Fruit fly (Drosophila melanogaster) whole organism, embryonic: ENCODE results near the gene Elp4.

ENCODE experiments used
- Antp ChIP-seq: fragments of 200-800 bp; sonication (Bioruptor generic); optimal IDR thresholded peaks from 3 replicates; lab custom pipeline; 2016; ENCODE audit warnings: missing biosample characterization, missing genetic modification characterization
- Atf6 ChIP-seq: fragments of 200-800 bp; sonication (Bioruptor generic); IDR thresholded peaks from 2 replicates; pipeline ENCODE4 v1.3.6; 2022; ENCODE audit warnings: missing biosample characterization, missing genetic modification characterization
- Bgb ChIP-seq: fragments of 200-800 bp; sonication (Bioruptor generic); IDR thresholded peaks from 2 replicates; pipeline ENCODE4 v1.3.6; 2022; ENCODE audit warnings: missing biosample characterization, missing genetic modification characterization; ENCODE audit not compliant: partially characterized antibody
- CG10147 ChIP-seq: fragments of 200-800 bp; sonication (Bioruptor generic); optimal IDR thresholded peaks from 2 replicates; lab custom pipeline; 2019; ENCODE audit warnings: missing biosample characterization, mild to moderate bottlenecking, missing genetic modification characterization, moderate library complexity
- CG12391 ChIP-seq: fragments of 200-800 bp; sonication (Bioruptor generic); optimal IDR thresholded peaks from 3 replicates; lab custom pipeline; 2018; ENCODE audit warnings: missing biosample characterization, mild to moderate bottlenecking, missing genetic modification characterization, moderate library complexity
- CG1603 ChIP-seq: fragments of 200-800 bp; sonication (Bioruptor generic); optimal IDR thresholded peaks from 2 replicates; lab custom pipeline; 2019; ENCODE audit warnings: missing biosample characterization, mild to moderate bottlenecking, missing genetic modification characterization, moderate library complexity
- CG17385 ChIP-seq: fragments of 200-800 bp; sonication (Bioruptor generic); optimal IDR thresholded peaks from 3 replicates; lab custom pipeline; 2018; ENCODE audit warnings: missing biosample characterization, mild to moderate bottlenecking, missing genetic modification characterization
- CG18599 ChIP-seq: fragments of 200-800 bp; sonication (Bioruptor generic); optimal IDR thresholded peaks from 3 replicates; lab custom pipeline; 2017; ENCODE audit warnings: missing biosample characterization, missing genetic modification characterization, mild to moderate bottlenecking, moderate library complexity, missing genetic modification reagents
- CG2202 ChIP-seq: fragments of 200-800 bp; sonication (Bioruptor generic); optimal IDR thresholded peaks from 2 replicates; lab custom pipeline; 2018; ENCODE audit warnings: missing biosample characterization, mild to moderate bottlenecking, missing genetic modification characterization
- CG3281 ChIP-seq: fragments of 200-800 bp; sonication (Bioruptor generic); optimal IDR thresholded peaks from 3 replicates; lab custom pipeline; 2017; ENCODE audit warnings: missing biosample characterization, mild to moderate bottlenecking, missing genetic modification characterization
- CG3995 ChIP-seq: fragments of 200-800 bp; sonication (Bioruptor generic); optimal IDR thresholded peaks from 3 replicates; lab custom pipeline; 2016; ENCODE audit warnings: missing biosample characterization, missing genetic modification characterization
- CG4404 ChIP-seq: fragments of 200-800 bp; sonication (Bioruptor generic); IDR thresholded peaks from 2 replicates; pipeline ENCODE4 v1.3.6; 2022; ENCODE audit warnings: missing biosample characterization, missing genetic modification characterization
- CG4707 ChIP-seq: fragments of 200-800 bp; sonication (Bioruptor generic); optimal IDR thresholded peaks from 2 replicates; lab custom pipeline; 2018; ENCODE audit warnings: missing biosample characterization, mild to moderate bottlenecking, missing genetic modification characterization, moderate library complexity
- CG4820 ChIP-seq: fragments of 200-800 bp; sonication (Bioruptor generic); optimal IDR thresholded peaks from 3 replicates; lab custom pipeline; 2016; ENCODE audit warnings: missing biosample characterization, missing genetic modification characterization
- CG5245 ChIP-seq: fragments of 200-800 bp; sonication (Bioruptor generic); optimal IDR thresholded peaks from 3 replicates; lab custom pipeline; 2016; ENCODE audit warnings: missing biosample characterization, missing genetic modification characterization
- CG8388 ChIP-seq: fragments of 200-800 bp; sonication (Bioruptor generic); optimal IDR thresholded peaks from 2 replicates; lab custom pipeline; 2019; ENCODE audit warnings: missing biosample characterization, mild to moderate bottlenecking, missing genetic modification characterization, moderate library complexity
- CTCF ChIP-seq: fragments of 200-800 bp; sonication (Bioruptor generic); optimal IDR thresholded peaks from 2 replicates; lab custom pipeline; 2017; ENCODE audit warnings: missing biosample characterization, mild to moderate bottlenecking, missing genetic modification characterization, moderate library complexity
- Chrac-16 ChIP-seq: fragments of 200-800 bp; sonication (Bioruptor generic); optimal IDR thresholded peaks from 3 replicates; lab custom pipeline; 2016; ENCODE audit warnings: missing biosample characterization, missing genetic modification characterization
- D19A ChIP-seq: fragments of 200-800 bp; optimal IDR thresholded peaks from 3 replicates; lab custom pipeline; 2019; ENCODE audit warnings: missing biosample characterization, mild to moderate bottlenecking, missing genetic modification characterization, moderate library complexity
- E2f1 ChIP-seq: fragments of 200-800 bp; sonication (Bioruptor generic); IDR thresholded peaks from 2 replicates; pipeline ENCODE4 v1.3.6; 2022; ENCODE audit warnings: missing biosample characterization, missing genetic modification characterization
- Eip74EF ChIP-seq, 2 experiments: fragments of 200-800 bp in 1 of 2; fragments of >200 bp in 1 of 2; sonication (Bioruptor generic) in 1 of 2; optimal IDR thresholded peaks; 2 replicates each; lab custom pipeline; 2017 to 2019; ENCODE audit warnings: missing biosample characterization in 2 of 2, missing genetic modification characterization in 2 of 2, mild to moderate bottlenecking in 1 of 2, moderate library complexity in 1 of 2
- Ets65A ChIP-seq: fragments of 200-800 bp; sonication (Bioruptor generic); peaks from one replicate; lab custom pipeline; 2016; ENCODE audit warnings: missing biosample characterization, missing genetic modification characterization
- H2.0 ChIP-seq: fragments of 200-800 bp; sonication (Bioruptor generic); IDR thresholded peaks from 2 replicates; pipeline ENCODE4 v1.3.6; 2022; ENCODE audit warnings: missing biosample characterization, missing genetic modification characterization
- Hey ChIP-seq: fragments of 200-800 bp; sonication (Bioruptor generic); optimal IDR thresholded peaks from 3 replicates; lab custom pipeline; 2018; ENCODE audit warnings: missing biosample characterization, mild to moderate bottlenecking, missing genetic modification characterization
- Jarid2 ChIP-seq: fragments of 200-800 bp; sonication (Bioruptor generic); optimal IDR thresholded peaks from 3 replicates; lab custom pipeline; 2017; ENCODE audit warnings: mild to moderate bottlenecking, missing biosample characterization, missing genetic modification reagents, missing genetic modification characterization
- Max ChIP-seq: fragments of 200-800 bp; sonication (Bioruptor generic); optimal IDR thresholded peaks from 2 replicates; lab custom pipeline; 2016; ENCODE audit warnings: missing biosample characterization, mild to moderate bottlenecking, missing genetic modification characterization
- Nf-YB ChIP-seq: fragments of 200-800 bp; sonication (Bioruptor generic); optimal IDR thresholded peaks from 3 replicates; lab custom pipeline; 2019; ENCODE audit warnings: missing biosample characterization, mild to moderate bottlenecking, missing genetic modification characterization, moderate library complexity
- Trl ChIP-seq, 3 experiments: fragments of >200 bp in 2 of 3; fragments of 200-800 bp in 1 of 3; sonication (Bioruptor generic) in 1 of 3; optimal IDR thresholded peaks; 2 replicates in 1 of 3; 3 replicates in 2 of 3; lab custom pipeline; 2016 to 2017; ENCODE audit warnings: missing biosample characterization in 1 of 3, missing genetic modification characterization in 1 of 3
- Xbp1 ChIP-seq: fragments of 200-800 bp; sonication (Bioruptor generic); optimal IDR thresholded peaks from 3 replicates; lab custom pipeline; 2016; ENCODE audit warnings: missing biosample characterization, mild to moderate bottlenecking, missing genetic modification characterization
- aop ChIP-seq: fragments of 200-800 bp; sonication (Bioruptor generic); IDR thresholded peaks from 2 replicates; pipeline ENCODE4 v1.3.6; 2022; ENCODE audit warnings: missing biosample characterization, missing genetic modification characterization
- ara ChIP-seq: fragments of 200-800 bp; sonication (Bioruptor generic); IDR thresholded peaks from 2 replicates; pipeline ENCODE4 v1.3.6; 2022; ENCODE audit warnings: missing biosample characterization, missing genetic modification characterization
- cg ChIP-seq: fragments of 200-800 bp; sonication (Bioruptor generic); optimal IDR thresholded peaks from 3 replicates; lab custom pipeline; 2019; ENCODE audit warnings: missing biosample characterization, mild to moderate bottlenecking, missing genetic modification characterization, moderate library complexity
- crp ChIP-seq, 2 experiments: fragments of 200-800 bp; sonication (Bioruptor generic); optimal IDR thresholded peaks; 2 replicates in 1 of 2; 3 replicates in 1 of 2; lab custom pipeline; 2017; ENCODE audit warnings: missing biosample characterization in 2 of 2, missing genetic modification characterization in 2 of 2, mild to moderate bottlenecking in 1 of 2, moderate library complexity in 1 of 2
- dmrt11E ChIP-seq: fragments of 200-800 bp; sonication (Bioruptor generic); optimal IDR thresholded peaks from 3 replicates; lab custom pipeline; 2018; ENCODE audit warnings: missing biosample characterization, mild to moderate bottlenecking, missing genetic modification characterization, moderate library complexity
- dpn ChIP-seq, 2 experiments: fragments of 200-800 bp; sonication (Bioruptor generic); optimal IDR thresholded peaks; 3 replicates each; lab custom pipeline; 2016; ENCODE audit warnings: missing biosample characterization in 2 of 2, missing genetic modification characterization in 2 of 2
- gcm2 ChIP-seq: fragments of 200-800 bp; sonication (Bioruptor generic); optimal IDR thresholded peaks from 2 replicates; lab custom pipeline; 2016; ENCODE audit warnings: missing biosample characterization, missing genetic modification characterization
- jing ChIP-seq: fragments of 200-800 bp; sonication (Bioruptor generic); optimal IDR thresholded peaks from 2 replicates; lab custom pipeline; 2018; ENCODE audit warnings: missing biosample characterization, mild to moderate bottlenecking, missing genetic modification characterization
- nerfin-2 ChIP-seq: fragments of 200-800 bp; sonication (Bioruptor generic); IDR thresholded peaks from 2 replicates; pipeline ENCODE4 v1.3.6; 2022; ENCODE audit warnings: missing biosample characterization, missing genetic modification characterization; ENCODE audit not compliant: partially characterized antibody
- oc ChIP-seq: fragments of 200-800 bp; sonication (Bioruptor generic); optimal IDR thresholded peaks from 2 replicates; lab custom pipeline; 2018; ENCODE audit warnings: missing biosample characterization, mild to moderate bottlenecking, missing genetic modification characterization, moderate library complexity
- onecut ChIP-seq: fragments of 200-800 bp; sonication (Bioruptor generic); IDR thresholded peaks from 2 replicates; pipeline ENCODE4 v1.3.6; 2022; ENCODE audit warnings: missing biosample characterization, missing genetic modification characterization
- org-1 ChIP-seq: fragments of 200-800 bp; sonication (Bioruptor generic); optimal IDR thresholded peaks from 2 replicates; lab custom pipeline; 2017; ENCODE audit warnings: missing biosample characterization, missing genetic modification characterization
- repo ChIP-seq: fragments of 200-800 bp; sonication (Bioruptor generic); optimal IDR thresholded peaks from 2 replicates; lab custom pipeline; 2016; ENCODE audit warnings: missing biosample characterization, missing genetic modification characterization
- salm ChIP-seq: fragments of 200-800 bp; sonication (Bioruptor generic); optimal IDR thresholded peaks from 2 replicates; lab custom pipeline; 2018; ENCODE audit warnings: missing biosample characterization, mild to moderate bottlenecking, missing genetic modification characterization
- sens-2 ChIP-seq: fragments of 200-800 bp; sonication (Bioruptor generic); IDR thresholded peaks from 2 replicates; pipeline ENCODE4 v1.3.6; 2022; ENCODE audit warnings: missing biosample characterization, missing genetic modification characterization
- shn ChIP-seq: fragments of 200-800 bp; sonication (Bioruptor generic); optimal IDR thresholded peaks from 3 replicates; lab custom pipeline; 2016; ENCODE audit warnings: missing biosample characterization, missing genetic modification characterization
- sna ChIP-seq: fragments of 200-800 bp; sonication (Bioruptor generic); IDR thresholded peaks from 2 replicates; pipeline ENCODE4 v1.3.6; 2022; ENCODE audit warnings: missing biosample characterization, missing genetic modification characterization; ENCODE audit not compliant: partially characterized antibody
- twi ChIP-seq: fragments of 200-800 bp; optimal IDR thresholded peaks from 2 replicates; lab custom pipeline; 2019; ENCODE audit warnings: missing biosample characterization, mild to moderate bottlenecking, missing genetic modification characterization, moderate library complexity
- vvl ChIP-seq: fragments of 200-800 bp; sonication (Bioruptor generic); IDR thresholded peaks from 2 replicates; pipeline ENCODE4 v1.3.6; 2022; ENCODE audit warnings: missing biosample characterization, missing genetic modification characterization
- wek ChIP-seq: fragments of 200-800 bp; sonication (Bioruptor generic); optimal IDR thresholded peaks from 3 replicates; lab custom pipeline; 2018; ENCODE audit warnings: missing biosample characterization, mild to moderate bottlenecking, missing genetic modification characterization, moderate library complexity

Gene Elp4

dm6 chr2L:5496468-5497093 is 27.4 kb upstream of the Elp4 start (continued):
- no peak for TF ChIP-seq crp (GFP tag; optimal IDR thresholded peaks at IDR 0.05; lab: Kevin White, UChicago)
- peak; percentile 40 to 50 for TF ChIP-seq dpn (GFP tag; optimal IDR thresholded peaks at IDR 0.05; lab: Kevin White, UChicago)
- TF ChIP-seq CG8388 (GFP tag; lab: Kevin White, UChicago): peak; percentile 61
- TF ChIP-seq CG17385 (GFP tag; lab: Kevin White, UChicago): peak; percentile 50
- TF ChIP-seq D19A (tag; lab: Kevin White, UChicago): peak; percentile 57
- no peak for TF ChIP-seq Bgb
- peak; percentile 44 for TF ChIP-seq Nf-YB (GFP tag; lab: Kevin White, UChicago)
- TF ChIP-seq org-1 (GFP tag; lab: Kevin White, UChicago): no peak
- peak; percentile 51 for TF ChIP-seq CG4820 (GFP tag; lab: Kevin White, UChicago)
- peak; percentile 91 for TF ChIP-seq Ets65A (GFP tag; lab: Kevin White, UChicago)
- no peak for TF ChIP-seq Trl (optimal IDR thresholded peaks at IDR 0.05; lab: Kevin White, UChicago)
- TF ChIP-seq Trl (GFP tag; optimal IDR thresholded peaks at IDR 0.05; lab: Kevin White, UChicago): peak; percentile 53
- TF ChIP-seq Eip74EF (GFP tag; optimal IDR thresholded peaks at IDR 0.05; lab: Kevin White, UChicago): peak in 1 of 2 experiments; percentile 28
- TF ChIP-seq Hey (tag; lab: Kevin White, UChicago): no peak
- TF ChIP-seq salm (tag; lab: Kevin White, UChicago): peak; percentile 19
- peak; percentile 57 for TF ChIP-seq CG4707 (GFP tag; lab: Kevin White, UChicago)
- TF ChIP-seq Max: peak; percentile 33
- TF ChIP-seq H2.0 (GFP tag; lab: Robert Waterston, UW): peak; percentile 44; the same call in 1 of the 2 replicates
- peak; percentile 31 for TF ChIP-seq shn (GFP tag; lab: Kevin White, UChicago)
- peak; percentile 74 for TF ChIP-seq dmrt11E (tag; lab: Kevin White, UChicago)
- TF ChIP-seq Antp (GFP tag; lab: Kevin White, UChicago): peak; percentile 52
- no peak for TF ChIP-seq sens-2 (GFP tag; lab: Robert Waterston, UW)
- peak; percentile 52 for TF ChIP-seq CG5245 (GFP tag; lab: Kevin White, UChicago)
- peak; percentile 66 for TF ChIP-seq CG12391 (tag; lab: Kevin White, UChicago)
- TF ChIP-seq CG18599 (GFP tag; lab: Kevin White, UChicago): peak; percentile 49
- TF ChIP-seq CG2202: peak; percentile 40
- peak; percentile 59; the same call in 1 of the 2 replicates for TF ChIP-seq ara (GFP tag; lab: Robert Waterston, UW)
- TF ChIP-seq twi (tag; lab: Kevin White, UChicago): peak; percentile 34
- no peak for TF ChIP-seq aop (GFP tag; lab: Robert Waterston, UW)
- peak; percentile 26; the same call in 1 of the 2 replicates for TF ChIP-seq E2f1
- TF ChIP-seq sna (GFP tag; lab: Robert Waterston, UW): no peak
- peak; percentile 53; the same call in 1 of the 2 replicates for TF ChIP-seq CG4404 (GFP tag; lab: Robert Waterston, UW)
- peak; percentile 39 for TF ChIP-seq Chrac-16 (GFP tag; lab: Kevin White, UChicago)
- TF ChIP-seq vvl (GFP tag; lab: Robert Waterston, UW): peak; percentile 65
- peak; percentile 43; the same call in 1 of the 2 replicates for TF ChIP-seq onecut
- peak; percentile 32 for TF ChIP-seq CG10147 (GFP tag; lab: Kevin White, UChicago)
- peak; percentile 96 for TF ChIP-seq oc (tag; lab: Kevin White, UChicago)
- peak; percentile 31 for TF ChIP-seq CG3281
- peak; percentile 25 for TF ChIP-seq wek (GFP tag; lab: Kevin White, UChicago)
- peak; percentile 73 for TF ChIP-seq CG1603
- peak; percentile 61; the same call in 1 of the 2 replicates for TF ChIP-seq Atf6 (GFP tag; lab: Robert Waterston, UW)
- peak; percentile 3 for TF ChIP-seq repo (GFP tag; lab: Kevin White, UChicago)
- TF ChIP-seq gcm2 (GFP tag; lab: Kevin White, UChicago): no peak
- no peak for TF ChIP-seq Jarid2 (GFP tag; lab: Kevin White, UChicago)
- TF ChIP-seq nerfin-2 (GFP tag; lab: Robert Waterston, UW): no peak
- no peak for TF ChIP-seq cg (GFP tag; lab: Kevin White, UChicago)
- TF ChIP-seq CTCF: no peak
- peak; percentile 50 for TF ChIP-seq Xbp1 (GFP tag; lab: Kevin White, UChicago)
- peak; percentile 36 for TF ChIP-seq jing (GFP tag; lab: Kevin White, UChicago)
- no peak for TF ChIP-seq CG3995
